Worm (Caenorhabditis elegans): ENCODE results near the gene C33E10.8.
A peak's percentile ranks its signal among the peaks of the same experiment; 100 is the strongest.

ce11 chrX:17336354-17336753, 41.7 kb upstream of the C33E10.8 start, which contains the start of gene C53C11.2:
- TF ChIP-seq ZK546.5 (tag; optimal IDR thresholded peaks at IDR 0.05) (no peak), ceh-82 (tag; optimal IDR thresholded peaks at IDR 0.05) (no peak), Y48G9A.11 (GFP tag; IDR thresholded peaks at IDR 0.05) (no peak), ces-1 (GFP tag; optimal IDR thresholded peaks at IDR 0.05) (no peak), lin-13 (GFP tag; optimal IDR thresholded peaks at IDR 0.05) (no peak), pha-4 (GFP tag; IDR thresholded peaks at IDR 0.05) (no peak), pha-4 (tag; optimal IDR thresholded peaks at IDR 0.05) (no peak), ceh-28 (tag; optimal IDR thresholded peaks at IDR 0.05) (no peak), nhr-76 (tag; optimal IDR thresholded peaks at IDR 0.05) (no peak), nhr-77 (tag; optimal IDR thresholded peaks at IDR 0.05) (no peak), zip-2 (tag; optimal IDR thresholded peaks at IDR 0.05) (no peak), nhr-28 (tag; optimal IDR thresholded peaks at IDR 0.05) (peak; percentile 24), ctbp-1 (GFP tag; IDR thresholded peaks at IDR 0.05) (no peak), ZK337.2 (GFP tag; IDR thresholded peaks at IDR 0.05) (no peak), F44E2.7 (GFP tag; IDR thresholded peaks at IDR 0.05) (no peak)

Data from whole organism, L4 larva.